Worm (Caenorhabditis elegans): Measurements from ENCODE around the gene chca-1.

- TF ChIP-seq fkh-10 (GFP tag; optimal IDR thresholded peaks at IDR 0.05) (no peak), zip-5 (tag; optimal IDR thresholded peaks at IDR 0.05) (no peak)
Measured at ce11 chrIV:9653184-9653583, 2.0 kb downstream of the chca-1 start, which contains the start of gene F58G6.3.
